Fruit fly (Drosophila melanogaster) Kc167 (cell line): ENCODE data around the gene CG10750.

Experiments
- Myc ChIP-seq: fragments of >200 bp; optimal IDR thresholded peaks from 2 replicates; lab custom pipeline; 2017; ENCODE audit warnings: missing external identifiers
- Sin3A ChIP-seq: fragments of >200 bp; optimal IDR thresholded peaks from 2 replicates; lab custom pipeline; 2018; ENCODE audit warnings: missing external identifiers
- h ChIP-seq: fragments of >200 bp; optimal IDR thresholded peaks from 3 replicates; lab custom pipeline; 2018; ENCODE audit warnings: missing external identifiers
- insv ChIP-seq: fragments of >200 bp; optimal IDR thresholded peaks from 3 replicates; lab custom pipeline; 2018; ENCODE audit warnings: missing external identifiers
- psq ChIP-seq: fragments of >200 bp; optimal IDR thresholded peaks from 2 replicates; lab custom pipeline; 2017; ENCODE audit warnings: missing external identifiers
- ttk ChIP-seq: sonication (Bioruptor generic); optimal IDR thresholded peaks from 2 replicates; lab custom pipeline; 2017; ENCODE audit warnings: missing external identifiers

The CG10750 gene

DNA sequence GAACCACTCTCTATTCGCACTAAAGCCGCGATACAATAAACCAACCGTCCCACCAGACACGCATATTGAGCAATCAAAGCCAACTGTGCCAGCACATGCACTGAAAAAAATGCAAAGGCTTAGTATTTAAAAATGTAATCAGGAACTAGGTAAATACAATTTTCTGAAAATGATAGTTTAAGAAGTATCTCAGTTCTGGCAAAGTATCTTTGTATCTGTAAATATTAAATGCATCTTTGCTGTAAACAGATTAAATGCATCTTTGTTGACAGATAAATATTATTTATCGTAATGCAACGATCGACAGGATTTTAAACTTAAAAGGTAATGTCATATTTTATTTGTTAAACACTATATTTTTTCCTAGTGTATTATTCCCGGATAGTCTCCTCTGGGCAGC is 17.7 kb downstream of the CG10750 start:
- TF ChIP-seq psq (lab: Kevin White, UChicago) = no peak
- TF ChIP-seq ttk = no peak
- TF ChIP-seq h (lab: Kevin White, UChicago) = no peak
- TF ChIP-seq Myc (lab: Kevin White, UChicago) = no peak
- TF ChIP-seq insv (lab: Kevin White, UChicago) = no peak
- TF ChIP-seq Sin3A = no peak

- TF ChIP-seq Sin3A (no peak), insv (lab: Kevin White, UChicago) (no peak), h (lab: Kevin White, UChicago) (no peak)
These were observed 19.3 kb downstream of the CG10750 start for dm6 chr2L:19319334-19319733.

DNA sequence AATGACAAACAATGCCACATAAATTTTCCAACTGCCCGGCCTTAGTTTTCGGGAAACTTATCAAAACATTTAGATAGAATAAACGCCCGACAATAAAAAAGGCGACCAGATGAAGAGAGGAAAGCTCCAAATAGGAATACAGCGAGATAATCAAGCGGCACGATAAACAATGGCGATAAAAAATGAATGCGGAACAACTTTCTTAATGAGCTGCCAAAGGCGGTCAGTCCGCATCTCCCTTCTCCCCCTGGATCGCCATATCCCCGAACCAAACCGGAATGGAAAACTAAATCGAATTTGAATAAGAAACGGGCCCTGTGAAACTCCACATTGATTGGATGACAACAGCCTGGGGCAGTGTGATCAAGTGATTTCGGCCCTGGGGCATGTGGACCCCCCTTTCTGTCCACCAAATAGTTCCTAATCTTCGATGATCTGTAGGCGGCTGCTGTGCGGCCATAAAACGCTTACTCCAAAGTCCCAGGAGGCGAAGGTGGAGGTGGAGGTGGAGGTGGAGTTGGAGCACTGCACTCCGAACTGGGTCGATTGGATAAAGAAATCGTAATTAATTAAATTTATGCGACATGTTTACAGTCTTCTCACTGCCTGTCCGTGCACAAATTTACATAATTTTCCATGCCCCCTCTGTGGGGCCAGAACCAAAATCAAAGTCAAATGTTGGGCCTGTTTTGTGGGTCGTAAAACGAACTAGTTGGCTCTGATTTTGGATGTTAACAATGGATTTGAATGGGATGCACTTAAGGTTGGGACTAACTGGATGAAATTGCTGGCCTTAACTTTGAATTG is 20.9 kb downstream of the CG10750 start:
- TF ChIP-seq psq (lab: Kevin White, UChicago) (no peak), ttk (no peak), Myc (lab: Kevin White, UChicago) (no peak), Sin3A (no peak), insv (lab: Kevin White, UChicago) (no peak), h (lab: Kevin White, UChicago) (no peak)

DNA sequence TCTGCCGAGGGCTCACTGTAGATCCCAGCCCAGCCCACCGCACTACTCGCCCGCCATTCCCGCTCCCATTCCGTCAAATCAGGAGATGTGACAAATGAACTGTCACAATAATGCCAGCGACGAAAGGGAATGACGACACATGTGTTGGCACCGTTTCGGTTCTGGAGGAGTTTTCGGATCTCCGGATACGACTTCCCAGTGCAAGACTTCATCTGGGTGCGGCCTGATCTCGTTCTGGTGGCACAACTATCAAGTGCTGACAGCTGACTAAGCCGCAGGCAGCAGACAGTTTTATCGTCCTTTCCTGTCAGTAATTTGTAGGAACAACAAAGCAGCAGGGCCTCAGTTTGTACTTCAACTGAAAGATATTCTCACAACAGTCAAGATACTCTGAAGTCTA is 22.7 kb downstream of the CG10750 start:
- TF ChIP-seq Sin3A (no peak), insv (lab: Kevin White, UChicago) (no peak), psq (lab: Kevin White, UChicago) (no peak), h (lab: Kevin White, UChicago) (no peak)

dm6 chr2L:19323530-19324023 is 23.5 kb downstream of the CG10750 start:
- TF ChIP-seq ttk = no peak
- TF ChIP-seq psq (lab: Kevin White, UChicago) = no peak
- TF ChIP-seq Myc (lab: Kevin White, UChicago) = no peak
- TF ChIP-seq Sin3A = no peak
- TF ChIP-seq insv (lab: Kevin White, UChicago) = no peak
- no peak for TF ChIP-seq h (lab: Kevin White, UChicago)

DNA sequence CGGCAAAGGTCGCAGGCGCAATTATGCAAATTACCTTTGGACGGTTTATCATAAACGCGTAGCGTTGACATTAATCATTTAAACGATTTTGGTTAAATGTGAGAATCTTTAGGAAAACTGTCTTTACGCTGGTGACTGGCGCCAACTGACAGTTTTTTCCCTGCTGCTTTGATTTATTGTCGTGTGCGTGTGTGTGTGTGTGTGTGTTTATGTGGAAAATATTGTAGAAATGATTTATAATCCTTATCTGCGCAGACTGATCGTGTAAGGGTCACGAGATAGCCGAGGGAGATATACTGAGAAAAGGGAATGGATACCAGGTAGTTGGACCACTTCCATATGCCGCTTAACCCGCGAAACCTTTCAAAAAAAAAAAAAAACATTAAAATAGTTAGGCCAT is 24.7 kb downstream of the CG10750 start:
- TF ChIP-seq psq (lab: Kevin White, UChicago) (no peak), Sin3A (no peak), h (lab: Kevin White, UChicago) (no peak), Myc (lab: Kevin White, UChicago) (no peak), ttk (no peak), insv (lab: Kevin White, UChicago) (no peak)

DNA sequence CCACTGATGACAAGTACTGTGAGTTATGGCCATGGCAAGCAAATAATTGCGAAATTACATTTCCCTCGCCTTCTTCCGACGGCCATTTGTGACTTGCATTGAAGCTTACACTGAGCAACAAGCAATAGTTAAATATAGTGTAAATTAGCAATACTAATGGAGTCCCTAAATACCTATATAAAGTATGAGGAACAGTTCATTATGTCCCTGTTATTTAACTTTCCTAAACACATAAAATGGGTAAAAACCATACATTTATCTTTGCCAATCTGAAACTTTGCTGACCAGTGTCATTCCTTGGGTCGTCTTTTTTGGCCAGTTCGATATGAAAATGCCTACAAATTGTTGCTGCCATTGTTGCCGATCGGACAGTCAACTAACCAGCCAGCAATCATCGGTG is 25.4 kb downstream of the CG10750 start:
- no peak for TF ChIP-seq h (lab: Kevin White, UChicago)
- TF ChIP-seq insv (lab: Kevin White, UChicago) = no peak
- no peak for TF ChIP-seq Sin3A
- no peak for TF ChIP-seq ttk
- no peak for TF ChIP-seq psq (lab: Kevin White, UChicago)
- no peak for TF ChIP-seq Myc (lab: Kevin White, UChicago)

- no peak for TF ChIP-seq h (lab: Kevin White, UChicago)
- TF ChIP-seq Sin3A = no peak
These were observed 26.9 kb downstream of the CG10750 start for dm6 chr2L:19326819-19327425.

dm6 chr2L:19327828-19328227 is 27.8 kb downstream of the CG10750 start:
- TF ChIP-seq ttk (no peak), psq (lab: Kevin White, UChicago) (no peak), insv (lab: Kevin White, UChicago) (no peak), Myc (lab: Kevin White, UChicago) (no peak), Sin3A (no peak), h (lab: Kevin White, UChicago) (no peak)

DNA sequence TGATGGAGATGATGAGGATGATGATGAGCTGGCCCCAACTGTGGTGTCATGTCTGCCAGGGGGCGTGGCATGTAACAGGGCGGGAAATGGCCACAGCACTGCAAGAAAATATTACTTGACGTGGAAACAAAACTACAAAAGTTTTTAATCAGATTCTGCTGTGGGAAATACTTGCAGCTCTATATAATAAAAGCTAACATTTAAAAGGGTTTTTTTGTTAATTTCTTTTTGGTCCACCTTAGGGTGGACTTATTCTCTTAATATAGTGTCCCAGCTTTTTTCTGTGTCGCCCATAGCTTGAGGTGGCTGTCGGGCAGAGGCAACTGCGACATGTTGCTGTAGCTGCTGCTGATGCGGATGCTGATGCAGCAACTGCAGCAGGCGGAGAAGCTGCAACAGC is 28.6 kb downstream of the CG10750 start:
- no peak for TF ChIP-seq Myc (lab: Kevin White, UChicago)
- no peak for TF ChIP-seq insv (lab: Kevin White, UChicago)
- TF ChIP-seq ttk = no peak
- TF ChIP-seq h (lab: Kevin White, UChicago) = no peak
- no peak for TF ChIP-seq psq (lab: Kevin White, UChicago)
- no peak for TF ChIP-seq Sin3A

- TF ChIP-seq insv (lab: Kevin White, UChicago) = no peak
- TF ChIP-seq h (lab: Kevin White, UChicago) = no peak
- TF ChIP-seq Myc (lab: Kevin White, UChicago) = no peak
- TF ChIP-seq psq (lab: Kevin White, UChicago) = no peak
- no peak for TF ChIP-seq ttk
- no peak for TF ChIP-seq Sin3A
These were observed 33.9 kb downstream of the CG10750 start for dm6 chr2L:19333972-19334371.

DNA sequence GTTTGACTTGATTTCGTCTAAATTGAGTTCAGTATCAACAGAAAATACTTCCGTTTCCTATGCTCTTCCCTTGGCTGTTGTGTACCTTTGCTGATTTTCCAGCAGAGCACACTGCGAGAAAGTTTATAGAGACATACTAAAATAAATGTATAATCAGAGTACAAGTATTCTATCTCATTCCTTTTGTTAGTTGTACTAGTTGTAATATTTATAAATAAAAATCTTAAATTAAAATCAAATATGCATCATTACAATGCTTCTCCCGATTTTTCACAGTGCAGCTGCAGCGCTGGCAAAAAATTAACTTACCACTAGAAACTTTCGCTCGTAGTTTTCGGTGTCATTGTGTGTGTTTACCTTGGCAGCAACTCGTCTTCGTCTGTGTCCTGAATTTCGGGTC is 35.0 kb downstream of the CG10750 start:
- TF ChIP-seq ttk = no peak
- no peak for TF ChIP-seq h (lab: Kevin White, UChicago)
- no peak for TF ChIP-seq insv (lab: Kevin White, UChicago)
- no peak for TF ChIP-seq psq (lab: Kevin White, UChicago)
- TF ChIP-seq Myc (lab: Kevin White, UChicago) = no peak
- TF ChIP-seq Sin3A = no peak
